Worm (Caenorhabditis elegans): ENCODE measurements around the gene C46E10.3.

ce11 chrII:3739647-3740046, 18.5 kb downstream of the C46E10.3 start, which contains the start of gene F12E12.2:
- TF ChIP-seq ama-1 (optimal IDR thresholded peaks at IDR 0.05) (no peak), ama-1 (GFP tag; optimal IDR thresholded peaks at IDR 0.05) (no peak), Y53F4B.3 (GFP tag; IDR thresholded peaks at IDR 0.05) (no peak), F49E8.2 (tag; optimal IDR thresholded peaks at IDR 0.05; ENCODE audit: insufficient read depth) (no peak), ztf-18 (tag; optimal IDR thresholded peaks at IDR 0.05) (no peak), ztf-6 (GFP tag; IDR thresholded peaks at IDR 0.05) (no peak)

All from whole organism, young adult.